Fruit fly (Drosophila melanogaster) whole organism, embryonic: Measurements from ENCODE around the gene CG17786.

ENCODE experiments used
- BtbVII ChIP-seq: fragments of 200-800 bp; sonication (Bioruptor generic); optimal IDR thresholded peaks from 3 replicates; lab custom pipeline; 2017; ENCODE audit warnings: missing biosample characterization, mild to moderate bottlenecking, missing genetic modification characterization
- CG10462 ChIP-seq: fragments of 200-800 bp; sonication (Bioruptor generic); optimal IDR thresholded peaks from 2 replicates; lab custom pipeline; 2016; ENCODE audit warnings: missing biosample characterization, missing genetic modification characterization
- CG10543 ChIP-seq: fragments of 200-800 bp; sonication (Bioruptor generic); optimal IDR thresholded peaks from 3 replicates; lab custom pipeline; 2017; ENCODE audit warnings: missing biosample characterization, mild to moderate bottlenecking, missing genetic modification characterization, moderate library complexity
- CG15073 ChIP-seq: fragments of 200-800 bp; sonication (Bioruptor generic); optimal IDR thresholded peaks from 2 replicates; lab custom pipeline; 2016; ENCODE audit warnings: missing biosample characterization, missing genetic modification characterization
- CG17361 ChIP-seq: fragments of 200-800 bp; sonication (Bioruptor generic); IDR thresholded peaks from 3 replicates; pipeline ENCODE4 v1.3.6; 2022; ENCODE audit warnings: missing biosample characterization, missing genetic modification characterization
- CG18476 ChIP-seq: fragments of 200-800 bp; sonication (Bioruptor generic); optimal IDR thresholded peaks from 2 replicates; lab custom pipeline; 2016; ENCODE audit warnings: missing biosample characterization, mild to moderate bottlenecking, missing genetic modification characterization
- CG2120 ChIP-seq: fragments of 200-800 bp; sonication (Bioruptor generic); optimal IDR thresholded peaks from 3 replicates; lab custom pipeline; 2016; ENCODE audit warnings: missing biosample characterization, missing genetic modification characterization
- CG2678 ChIP-seq: fragments of 200-800 bp; sonication (Bioruptor generic); optimal IDR thresholded peaks from 3 replicates; lab custom pipeline; 2019; ENCODE audit warnings: missing biosample characterization, mild to moderate bottlenecking, missing genetic modification characterization, moderate library complexity
- CG31224 ChIP-seq: fragments of 200-800 bp; sonication (Bioruptor generic); IDR thresholded peaks from 2 replicates; pipeline ENCODE4 v1.3.6; 2022; ENCODE audit warnings: missing biosample characterization, missing genetic modification characterization
- CG32532 ChIP-seq: fragments of 200-800 bp; sonication (Bioruptor generic); IDR thresholded peaks from 2 replicates; pipeline ENCODE4 v1.3.6; 2022; ENCODE audit warnings: missing biosample characterization, missing genetic modification characterization
- CG34376 ChIP-seq: fragments of 200-800 bp; sonication (Bioruptor generic); optimal IDR thresholded peaks from 2 replicates; lab custom pipeline; 2018; ENCODE audit warnings: missing biosample characterization, mild to moderate bottlenecking, missing genetic modification characterization
- CG42726 ChIP-seq: fragments of 200-800 bp; sonication (Bioruptor generic); IDR thresholded peaks from 2 replicates; pipeline ENCODE4 v1.3.6; 2022; ENCODE audit warnings: missing biosample characterization, missing genetic modification characterization; ENCODE audit not compliant: partially characterized antibody
- CG4360 ChIP-seq: fragments of 200-800 bp; sonication (Bioruptor generic); IDR thresholded peaks from 2 replicates; pipeline ENCODE4 v1.3.6; 2022; ENCODE audit warnings: missing biosample characterization, missing genetic modification characterization
- CG6272 ChIP-seq: fragments of 200-800 bp; sonication (Bioruptor generic); IDR thresholded peaks from 2 replicates; pipeline ENCODE4 v1.3.6; 2022; ENCODE audit warnings: missing biosample characterization, missing genetic modification characterization
- CG6689 ChIP-seq: fragments of 200-800 bp; sonication (Bioruptor generic); IDR thresholded peaks from 2 replicates; pipeline ENCODE4 v1.3.6; 2022; ENCODE audit warnings: missing biosample characterization, missing genetic modification characterization
- CG8281 ChIP-seq: fragments of 200-800 bp; sonication (Bioruptor generic); optimal IDR thresholded peaks from 2 replicates; lab custom pipeline; 2018; ENCODE audit warnings: missing biosample characterization, mild to moderate bottlenecking, missing genetic modification characterization, moderate library complexity
- CTCF ChIP-seq: fragments of 200-800 bp; sonication (Bioruptor generic); optimal IDR thresholded peaks from 2 replicates; lab custom pipeline; 2017; ENCODE audit warnings: missing biosample characterization, mild to moderate bottlenecking, missing genetic modification characterization, moderate library complexity
- CkIIα-i1 ChIP-seq: fragments of 200-800 bp; sonication (Bioruptor generic); IDR thresholded peaks from 2 replicates; pipeline ENCODE4 v1.3.6; 2022; ENCODE audit warnings: missing biosample characterization, missing genetic modification characterization
- Drgx ChIP-seq: fragments of 200-800 bp; sonication (Bioruptor generic); IDR thresholded peaks from 2 replicates; pipeline ENCODE4 v1.3.6; 2022; ENCODE audit warnings: missing biosample characterization, missing genetic modification characterization
- Elba2 ChIP-seq: fragments of 200-800 bp; sonication (Bioruptor generic); optimal IDR thresholded peaks from 3 replicates; lab custom pipeline; 2016; ENCODE audit warnings: missing biosample characterization, missing genetic modification characterization
- Gug ChIP-seq: fragments of 200-800 bp; sonication (Bioruptor generic); IDR thresholded peaks from 4 replicates; pipeline ENCODE4 v1.3.6; 2022; ENCODE audit warnings: missing biosample characterization, missing genetic modification characterization
- HLH4C ChIP-seq: fragments of 200-800 bp; sonication (Bioruptor generic); IDR thresholded peaks from 3 replicates; pipeline ENCODE4 v1.3.6; 2022; ENCODE audit warnings: missing biosample characterization, missing genetic modification characterization; ENCODE audit not compliant: partially characterized antibody
- HLHmδ ChIP-seq: fragments of 200-800 bp; sonication (Bioruptor generic); optimal IDR thresholded peaks from 2 replicates; lab custom pipeline; 2018; ENCODE audit warnings: missing biosample characterization, mild to moderate bottlenecking, missing genetic modification characterization, moderate library complexity
- Hr78 ChIP-seq, 2 experiments: fragments of 200-800 bp in 1 of 2; fragments of >200 bp in 1 of 2; sonication (Bioruptor generic) in 1 of 2; optimal IDR thresholded peaks; 2 replicates each; lab custom pipeline; 2017 to 2019; ENCODE audit warnings: missing biosample characterization in 2 of 2, missing genetic modification characterization in 2 of 2, mild to moderate bottlenecking in 1 of 2, moderate library complexity in 1 of 2
- Kr ChIP-seq: fragments of 200-800 bp; sonication (Bioruptor generic); optimal IDR thresholded peaks from 2 replicates; lab custom pipeline; 2017; ENCODE audit warnings: missing biosample characterization, mild to moderate bottlenecking, missing genetic modification characterization
- Med ChIP-seq: fragments of 200-800 bp; sonication (Bioruptor generic); peaks from one replicate; lab custom pipeline; 2016; ENCODE audit warnings: missing biosample characterization, missing genetic modification characterization, mild to moderate bottlenecking, inconsistent platforms, moderate library complexity
- Mes4 ChIP-seq: fragments of 200-800 bp; sonication (Bioruptor generic); optimal IDR thresholded peaks from 2 replicates; lab custom pipeline; 2016; ENCODE audit warnings: missing biosample characterization, missing genetic modification characterization
- Nf-YA ChIP-seq: fragments of 200-800 bp; sonication (Bioruptor generic); IDR thresholded peaks from 2 replicates; pipeline ENCODE4 v1.3.6; 2022; ENCODE audit warnings: missing biosample characterization, missing genetic modification characterization
- Spps ChIP-seq: fragments of 200-800 bp; sonication (Bioruptor generic); optimal IDR thresholded peaks from 2 replicates; lab custom pipeline; 2018; ENCODE audit warnings: missing biosample characterization, mild to moderate bottlenecking, missing genetic modification characterization
- abd-A ChIP-seq: fragments of 200-800 bp; sonication (Bioruptor generic); optimal IDR thresholded peaks from 3 replicates; lab custom pipeline; 2019; ENCODE audit warnings: missing biosample characterization, mild to moderate bottlenecking, missing genetic modification characterization, moderate library complexity
- ara ChIP-seq: fragments of 200-800 bp; sonication (Bioruptor generic); IDR thresholded peaks from 2 replicates; pipeline ENCODE4 v1.3.6; 2022; ENCODE audit warnings: missing biosample characterization, missing genetic modification characterization
- btn ChIP-seq: fragments of 200-800 bp; sonication (Bioruptor generic); optimal IDR thresholded peaks from 2 replicates; lab custom pipeline; 2016; ENCODE audit warnings: missing biosample characterization, missing genetic modification characterization
- cad ChIP-seq: fragments of >200 bp; optimal IDR thresholded peaks from 2 replicates; lab custom pipeline; 2017; ENCODE audit warnings: missing biosample characterization, missing genetic modification characterization
- ci ChIP-seq: fragments of 200-800 bp; sonication (Bioruptor generic); IDR thresholded peaks from 3 replicates; pipeline ENCODE4 v1.3.6; 2022; ENCODE audit warnings: missing biosample characterization, missing genetic modification characterization
- dysf ChIP-seq: fragments of 200-800 bp; sonication (Bioruptor generic); IDR thresholded peaks from 3 replicates; pipeline ENCODE4 v1.3.6; 2022; ENCODE audit warnings: missing biosample characterization, missing genetic modification characterization
- en ChIP-seq: fragments of 200-800 bp; sonication (Bioruptor generic); optimal IDR thresholded peaks from 2 replicates; lab custom pipeline; 2016; ENCODE audit warnings: missing biosample characterization, missing genetic modification characterization
- mld ChIP-seq: fragments of 200-800 bp; sonication (Bioruptor generic); IDR thresholded peaks from 3 replicates; pipeline ENCODE4 v1.3.6; 2022; ENCODE audit warnings: missing biosample characterization, missing genetic modification characterization; ENCODE audit not compliant: partially characterized antibody
- oc ChIP-seq: fragments of 200-800 bp; sonication (Bioruptor generic); optimal IDR thresholded peaks from 2 replicates; lab custom pipeline; 2018; ENCODE audit warnings: missing biosample characterization, mild to moderate bottlenecking, missing genetic modification characterization, moderate library complexity
- odd ChIP-seq: fragments of 200-800 bp; sonication (Bioruptor generic); optimal IDR thresholded peaks from 2 replicates; lab custom pipeline; 2017; ENCODE audit warnings: missing biosample characterization, mild to moderate bottlenecking, missing genetic modification characterization
- peb ChIP-seq: fragments of 200-800 bp; sonication (Bioruptor generic); IDR thresholded peaks from 2 replicates; pipeline ENCODE4 v1.3.6; 2022; ENCODE audit warnings: missing biosample characterization, missing genetic modification characterization
- pzg ChIP-seq: fragments of 200-800 bp; sonication (Bioruptor generic); optimal IDR thresholded peaks from 3 replicates; lab custom pipeline; 2018; ENCODE audit warnings: missing biosample characterization, mild to moderate bottlenecking, missing genetic modification characterization, moderate library complexity
- seq ChIP-seq: fragments of 200-800 bp; sonication (Bioruptor generic); IDR thresholded peaks from 2 replicates; pipeline ENCODE4 v1.3.6; 2022; ENCODE audit warnings: missing biosample characterization, missing genetic modification characterization
- sima ChIP-seq: fragments of 200-800 bp; sonication (Bioruptor generic); optimal IDR thresholded peaks from 2 replicates; lab custom pipeline; 2016; ENCODE audit warnings: missing biosample characterization, missing genetic modification characterization
- toy ChIP-seq: fragments of 200-800 bp; sonication (Bioruptor generic); IDR thresholded peaks from 2 replicates; pipeline ENCODE4 v1.3.6; 2022; ENCODE audit warnings: missing biosample characterization, missing genetic modification characterization
- zen ChIP-seq: fragments of 200-800 bp; sonication (Bioruptor generic); optimal IDR thresholded peaks from 3 replicates; lab custom pipeline; 2018; ENCODE audit warnings: missing biosample characterization, mild to moderate bottlenecking, missing genetic modification characterization, moderate library complexity
- zen2 ChIP-seq: fragments of 200-800 bp; sonication (Bioruptor generic); IDR thresholded peaks from 3 replicates; pipeline ENCODE4 v1.3.6; 2022; ENCODE audit warnings: missing biosample characterization, missing genetic modification characterization; ENCODE audit not compliant: partially characterized antibody

CG17786 gene

dm6 chr3R:24259278-24260040 lies 40.9 kb upstream of the CG17786 start (continued):
- peak; percentile 81 for TF ChIP-seq CG31224 (GFP tag; lab: Robert Waterston, UW)
- TF ChIP-seq CG34376 (GFP tag; lab: Kevin White, UChicago) = peak; percentile 87
- TF ChIP-seq btn (GFP tag; lab: Kevin White, UChicago) = peak; percentile 85
- TF ChIP-seq CG4360 (GFP tag; lab: Robert Waterston, UW) = no peak
- TF ChIP-seq peb = peak; percentile 80
- peak; percentile 54 for TF ChIP-seq CG6272 (GFP tag; lab: Robert Waterston, UW)
- peak; percentile 94 for TF ChIP-seq CG2678 (tag; lab: Kevin White, UChicago)
- TF ChIP-seq Med (GFP tag; lab: Kevin White, UChicago) = peak; percentile 99
- peak; percentile 91 for TF ChIP-seq CG32532
- TF ChIP-seq abd-A = no peak
- peak; percentile 84 for TF ChIP-seq CG15073
- TF ChIP-seq ci (GFP tag; lab: Robert Waterston, UW) = peak; percentile 94
- no peak for TF ChIP-seq zen2
- peak; percentile 73 for TF ChIP-seq Nf-YA (GFP tag; lab: Robert Waterston, UW)
- TF ChIP-seq en (GFP tag; lab: Kevin White, UChicago) = peak; percentile 57
- 0 out of 3 replicates have a peak, but pooled peaks have one; percentile 39 for TF ChIP-seq mld
- TF ChIP-seq CG6689 = peak; percentile 88
- TF ChIP-seq CTCF (GFP tag; lab: Kevin White, UChicago) = no peak
- TF ChIP-seq CkIIα-i1 (GFP tag; lab: Robert Waterston, UW) = no peak
- TF ChIP-seq sima (GFP tag; lab: Kevin White, UChicago) = peak; percentile 47
- TF ChIP-seq dysf (GFP tag; lab: Robert Waterston, UW) = peak; percentile 87
- peak; percentile 60 for TF ChIP-seq toy (GFP tag; lab: Robert Waterston, UW)
- peak; percentile 84 for TF ChIP-seq odd (GFP tag; lab: Kevin White, UChicago)
- TF ChIP-seq CG8281 (tag; lab: Kevin White, UChicago) = peak; percentile 99
- peak; percentile 88 for TF ChIP-seq Gug (GFP tag; lab: Robert Waterston, UW)
- TF ChIP-seq Drgx (GFP tag; lab: Robert Waterston, UW) = peak; percentile 93
- peak; percentile 60 for TF ChIP-seq CG10543 (GFP tag; lab: Kevin White, UChicago)
- no peak; the same call in 1 of the 2 replicates for TF ChIP-seq seq (GFP tag; lab: Robert Waterston, UW)
- TF ChIP-seq CG17361 (GFP tag; lab: Robert Waterston, UW) = peak; percentile 90; the same call in 2 of the 3 replicates

DNA sequence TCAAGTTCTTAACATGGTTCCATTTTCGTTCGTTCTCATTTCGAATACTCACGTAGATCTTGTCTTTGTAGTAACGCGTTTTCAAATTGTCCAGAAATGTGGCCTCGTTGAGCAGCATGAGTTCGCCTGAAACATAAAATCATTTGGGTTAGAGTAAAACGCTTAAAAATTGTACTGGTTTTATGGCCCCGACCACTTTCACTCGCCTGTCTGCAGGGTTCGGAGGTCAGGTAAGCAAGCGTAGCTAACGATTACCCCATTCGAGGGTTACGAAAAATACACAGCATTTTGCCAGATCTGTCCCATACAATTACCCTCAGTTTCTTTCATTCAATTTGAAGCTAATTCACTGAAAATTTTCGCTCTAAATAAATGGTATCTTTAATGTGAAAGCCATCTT lies 39.8 kb upstream of the CG17786 start:
- TF ChIP-seq CG42726 (GFP tag; lab: Robert Waterston, UW) (no peak), Elba2 (GFP tag; lab: Kevin White, UChicago) (peak; percentile 31), pzg (GFP tag; lab: Kevin White, UChicago) (no peak), ara (GFP tag; lab: Robert Waterston, UW) (no peak), HLH4C (no peak), CG10462 (no peak), Hr78 (GFP tag; optimal IDR thresholded peaks at IDR 0.05; lab: Kevin White, UChicago) (peak in 1 of 2 experiments; percentile 49), Mes4 (GFP tag; lab: Kevin White, UChicago) (no peak), BtbVII (GFP tag; lab: Kevin White, UChicago) (no peak), oc (no peak), Kr (GFP tag; lab: Kevin White, UChicago) (no peak), CG18476 (no peak), CG2120 (GFP tag; lab: Kevin White, UChicago) (no peak), HLHmδ (no peak), zen (peak; percentile 60), Spps (tag; lab: Kevin White, UChicago) (no peak), cad (GFP tag; lab: Kevin White, UChicago) (peak; percentile 93)
